Worm (Caenorhabditis elegans) whole organism, mixed stage, embryonic: ENCODE data around the gene str-146.

Source experiments
- M03D4.4 ChIP-seq: sonication (generic microtip); optimal IDR thresholded peaks from 2 replicates; lab custom pipeline; 2017; ENCODE audit warnings: mild to moderate bottlenecking, missing genetic modification characterization, missing compliant biosample characterization
- bed-3 ChIP-seq: fragments of 200-800 bp; sonication (Bioruptor generic); optimal IDR thresholded peaks from 3 replicates; lab custom pipeline; 2018; ENCODE audit warnings: mild to moderate bottlenecking, missing genetic modification characterization, moderate library complexity, missing compliant biosample characterization
- blmp-1 ChIP-seq: fragments of 150-350 bp; optimal IDR thresholded peaks from 2 replicates; lab custom pipeline; 2014; ENCODE audit warnings: missing biosample characterization, missing genetic modification characterization
- ceh-83 ChIP-seq: fragments of 200-800 bp; sonication (Bioruptor generic); optimal IDR thresholded peaks from 2 replicates; lab custom pipeline; 2018; ENCODE audit warnings: mild to moderate bottlenecking, missing genetic modification characterization, missing compliant biosample characterization
- cnd-1 ChIP-seq: fragments of 200-800 bp; sonication (Bioruptor generic); optimal IDR thresholded peaks from 2 replicates; lab custom pipeline; 2018; ENCODE audit warnings: mild to moderate bottlenecking, missing genetic modification characterization, missing compliant biosample characterization
- drap-1 ChIP-seq: fragments of 200-800 bp; sonication (Bioruptor generic); optimal IDR thresholded peaks from 3 replicates; lab custom pipeline; 2018; ENCODE audit warnings: mild to moderate bottlenecking, missing genetic modification characterization, missing compliant biosample characterization
- elt-1 ChIP-seq: sonication (generic microtip); optimal IDR thresholded peaks from 2 replicates; lab custom pipeline; 2017; ENCODE audit warnings: missing genetic modification characterization, mild to moderate bottlenecking, missing compliant biosample characterization, antibody characterized with exemption, moderate library complexity, borderline replicate concordance; ENCODE audit not compliant: insufficient read depth
- ham-2 ChIP-seq: fragments of 200-800 bp; sonication (Bioruptor generic); optimal IDR thresholded peaks from 2 replicates; lab custom pipeline; 2018; ENCODE audit warnings: mild to moderate bottlenecking, missing genetic modification characterization, missing compliant biosample characterization
- hlh-1 ChIP-seq: fragments of 150-350 bp; optimal IDR thresholded peaks from 2 replicates; lab custom pipeline; 2014; ENCODE audit warnings: missing biosample characterization, missing genetic modification reagents, missing genetic modification characterization
- lin-13 ChIP-seq: fragments of 150-350 bp; optimal IDR thresholded peaks from 2 replicates; lab custom pipeline; 2014; ENCODE audit warnings: missing biosample characterization, missing genetic modification characterization
- lin-32 ChIP-seq: fragments of 200-800 bp; sonication (Bioruptor generic); optimal IDR thresholded peaks from 2 replicates; lab custom pipeline; 2018; ENCODE audit warnings: mild to moderate bottlenecking, missing genetic modification characterization, missing compliant biosample characterization
- lsy-2 ChIP-seq: fragments of 150-350 bp; optimal IDR thresholded peaks from 2 replicates; lab custom pipeline; 2014; ENCODE audit warnings: missing biosample characterization, missing genetic modification characterization
- mab-5 ChIP-seq: fragments of 150-350 bp; optimal IDR thresholded peaks from 2 replicates; lab custom pipeline; 2014; ENCODE audit warnings: missing biosample characterization, missing genetic modification characterization
- mls-2 ChIP-seq: sonication (generic microtip); optimal IDR thresholded peaks from 2 replicates; lab custom pipeline; 2016; ENCODE audit warnings: mild to moderate bottlenecking, missing genetic modification characterization, moderate library complexity, missing compliant biosample characterization
- nhr-12 ChIP-seq: fragments of 150-350 bp; optimal IDR thresholded peaks from 2 replicates; lab custom pipeline; 2014; ENCODE audit warnings: missing biosample characterization, missing genetic modification characterization
- nhr-2 ChIP-seq: fragments of 150-350 bp; optimal IDR thresholded peaks from 2 replicates; lab custom pipeline; 2014; ENCODE audit warnings: missing biosample characterization, missing genetic modification characterization
- nhr-237 ChIP-seq: fragments of 150-350 bp; optimal IDR thresholded peaks from 2 replicates; lab custom pipeline; 2014; ENCODE audit warnings: missing biosample characterization, missing genetic modification characterization
- nhr-28 ChIP-seq: fragments of 150-350 bp; optimal IDR thresholded peaks from 2 replicates; lab custom pipeline; 2014; ENCODE audit warnings: missing biosample characterization, missing genetic modification characterization
- nhr-76 ChIP-seq: sonication (generic microtip); optimal IDR thresholded peaks from 2 replicates; lab custom pipeline; 2017; ENCODE audit warnings: missing biosample characterization, missing genetic modification characterization
- pha-4 ChIP-seq: fragments of 150-350 bp; optimal IDR thresholded peaks from 2 replicates; lab custom pipeline; 2018; ENCODE audit warnings: missing biosample characterization, missing genetic modification reagents, missing genetic modification characterization
- sem-2 ChIP-seq: fragments of 200-800 bp; sonication (Bioruptor generic); optimal IDR thresholded peaks from 2 replicates; lab custom pipeline; 2018; ENCODE audit warnings: mild to moderate bottlenecking, missing genetic modification characterization, missing compliant biosample characterization
- snpc-4 ChIP-seq: fragments of 150-350 bp; optimal IDR thresholded peaks from 2 replicates; lab custom pipeline; 2014; ENCODE audit warnings: missing biosample characterization, missing genetic modification characterization
- sptf-1 ChIP-seq: sonication (generic microtip); optimal IDR thresholded peaks from 2 replicates; lab custom pipeline; 2017; ENCODE audit warnings: mild to moderate bottlenecking, missing genetic modification characterization, moderate library complexity, missing compliant biosample characterization
- tbx-8 ChIP-seq: fragments of 200-800 bp; sonication (Bioruptor generic); optimal IDR thresholded peaks from 2 replicates; lab custom pipeline; 2018; ENCODE audit warnings: mild to moderate bottlenecking, missing genetic modification characterization, moderate library complexity, missing compliant biosample characterization
- unc-120 ChIP-seq: sonication (generic microtip); optimal IDR thresholded peaks from 2 replicates; lab custom pipeline; 2017; ENCODE audit warnings: missing genetic modification characterization, missing compliant biosample characterization; ENCODE audit not compliant: poor library complexity, severe bottlenecking
- unc-39 ChIP-seq: fragments of 150-350 bp; optimal IDR thresholded peaks from 2 replicates; lab custom pipeline; 2014; ENCODE audit warnings: missing biosample characterization, missing genetic modification characterization
- ztf-11 ChIP-seq: fragments of 150-350 bp; optimal IDR thresholded peaks from 2 replicates; lab custom pipeline; 2014; ENCODE audit warnings: missing biosample characterization, missing genetic modification characterization

str-146 gene

ce11 chrV:8117964-8118363, 22.7 kb upstream of the str-146 start, which contains the start of gene D1014.7:
Gene D1014.7, plus strand, starts transcription at chrV:8118264.
- TF ChIP-seq cnd-1 (tag; lab: Kevin White, UChicago) (no peak), blmp-1 (tag; lab: Kevin White, UChicago) (no peak), ceh-83 (no peak), nhr-12 (tag; lab: Kevin White, UChicago) (no peak)

- TF ChIP-seq drap-1 (no peak), mab-5 (tag; lab: Kevin White, UChicago) (no peak), lin-13 (tag; lab: Kevin White, UChicago) (no peak), lsy-2 (tag; lab: Kevin White, UChicago) (no peak), pha-4 (tag; lab: Kevin White, UChicago) (no peak), nhr-28 (no peak), tbx-8 (GFP tag; lab: Kevin White, UChicago) (no peak)
Observed at ce11 chrV:8114542-8114941, 19.3 kb upstream of the str-146 start.

- TF ChIP-seq nhr-237 (tag; lab: Kevin White, UChicago) (peak; percentile 4), elt-1 (no peak)
Observed at ce11 chrV:8110816-8111215, 15.5 kb upstream of the str-146 start.

- no peak for TF ChIP-seq M03D4.4
- TF ChIP-seq elt-1 = no peak
- no peak for TF ChIP-seq lin-32 (GFP tag; lab: Kevin White, UChicago)
- no peak for TF ChIP-seq sem-2 (GFP tag; lab: Kevin White, UChicago)
- TF ChIP-seq hlh-1 (tag; lab: Kevin White, UChicago) = no peak
Observed at ce11 chrV:8108670-8109069, 13.4 kb upstream of the str-146 start, which contains the start of gene myo-5. Gene myo-5, plus strand, starts transcription at chrV:8108970.

ce11 chrV:8104473-8104872, 9.2 kb upstream of the str-146 start, which contains the start of gene srlf-16:
Gene srlf-16, plus strand, starts transcription at chrV:8104773.
- TF ChIP-seq bed-3 (no peak), mls-2 (tag; lab: Kevin White, UChicago) (no peak), unc-39 (tag; lab: Kevin White, UChicago) (no peak), nhr-28 (no peak), pha-4 (tag; lab: Kevin White, UChicago) (no peak), ham-2 (GFP tag; lab: Kevin White, UChicago) (no peak), unc-120 (tag; lab: Kevin White, UChicago) (no peak), lin-32 (GFP tag; lab: Kevin White, UChicago) (no peak), sptf-1 (no peak), lsy-2 (tag; lab: Kevin White, UChicago) (no peak), hlh-1 (tag; lab: Kevin White, UChicago) (no peak), drap-1 (no peak), sem-2 (GFP tag; lab: Kevin White, UChicago) (no peak), lin-13 (tag; lab: Kevin White, UChicago) (no peak), snpc-4 (no peak), ceh-83 (no peak), nhr-76 (tag; lab: Kevin White, UChicago) (no peak), ztf-11 (tag; lab: Kevin White, UChicago) (no peak)

- TF ChIP-seq sptf-1 (no peak), nhr-2 (tag; lab: Kevin White, UChicago) (no peak), elt-1 (no peak), unc-39 (tag; lab: Kevin White, UChicago) (no peak), ham-2 (GFP tag; lab: Kevin White, UChicago) (no peak), drap-1 (no peak), lin-13 (tag; lab: Kevin White, UChicago) (no peak), unc-120 (tag; lab: Kevin White, UChicago) (no peak), pha-4 (tag; lab: Kevin White, UChicago) (no peak)
Observed at ce11 chrV:8102960-8103359, 7.7 kb upstream of the str-146 start, which contains the start of gene str-90. Gene str-90, plus strand, starts transcription at chrV:8103260.

- TF ChIP-seq blmp-1 (tag; lab: Kevin White, UChicago) = no peak
- no peak for TF ChIP-seq unc-39 (tag; lab: Kevin White, UChicago)
- TF ChIP-seq cnd-1 (tag; lab: Kevin White, UChicago) = no peak
- TF ChIP-seq ham-2 (GFP tag; lab: Kevin White, UChicago) = no peak
- no peak for TF ChIP-seq nhr-2 (tag; lab: Kevin White, UChicago)
Observed at ce11 chrV:8099306-8099705, 4.0 kb upstream of the str-146 start, which contains the start of gene sdz-23. Gene sdz-23, plus strand, starts transcription at chrV:8099606.
